Fruit fly (Drosophila melanogaster) whole organism, prepupa: ENCODE measurements around the gene Dhdds.

Experiments
- CG10669 ChIP-seq: fragments of 200-800 bp; sonication (Bioruptor generic); optimal IDR thresholded peaks from 3 replicates; lab custom pipeline; 2018; ENCODE audit warnings: missing biosample characterization, mild to moderate bottlenecking, missing genetic modification characterization, moderate library complexity
- CG15336 ChIP-seq: fragments of 200-800 bp; sonication (Bioruptor generic); IDR thresholded peaks from 2 replicates; pipeline ENCODE4 v1.3.6; 2022; ENCODE audit warnings: missing biosample characterization, missing genetic modification characterization
- CG1621 ChIP-seq: fragments of 200-800 bp; sonication (Bioruptor generic); optimal IDR thresholded peaks from 3 replicates; lab custom pipeline; 2018; ENCODE audit warnings: missing biosample characterization, mild to moderate bottlenecking, missing genetic modification characterization
- CG3032 ChIP-seq: fragments of 200-800 bp; optimal IDR thresholded peaks from 2 replicates; lab custom pipeline; 2019; ENCODE audit warnings: missing biosample characterization, mild to moderate bottlenecking, missing genetic modification characterization, moderate library complexity
- CG32006 ChIP-seq: fragments of 200-800 bp; sonication (Bioruptor generic); optimal IDR thresholded peaks from 3 replicates; lab custom pipeline; 2017; ENCODE audit warnings: missing biosample characterization, mild to moderate bottlenecking, missing genetic modification characterization
- CG3919 ChIP-seq: fragments of 200-800 bp; sonication (Bioruptor generic); optimal IDR thresholded peaks from 3 replicates; lab custom pipeline; 2016; ENCODE audit warnings: missing biosample characterization, missing genetic modification characterization
- CG4318 ChIP-seq: fragments of 200-800 bp; sonication (Bioruptor generic); optimal IDR thresholded peaks from 3 replicates; lab custom pipeline; 2017; ENCODE audit warnings: missing biosample characterization, mild to moderate bottlenecking, missing genetic modification characterization
- CG6163 ChIP-seq: fragments of 200-800 bp; sonication (Bioruptor generic); IDR thresholded peaks from 3 replicates; pipeline ENCODE4 v1.3.6; 2022; ENCODE audit warnings: missing biosample characterization, missing genetic modification characterization
- CG6276 ChIP-seq: fragments of 200-800 bp; sonication (Bioruptor generic); optimal IDR thresholded peaks from 2 replicates; lab custom pipeline; 2017; ENCODE audit warnings: missing biosample characterization, mild to moderate bottlenecking, missing genetic modification characterization
- CG6808 ChIP-seq: fragments of 200-800 bp; sonication (Bioruptor generic); optimal IDR thresholded peaks from 3 replicates; lab custom pipeline; 2017; ENCODE audit warnings: missing biosample characterization, missing genetic modification characterization, mild to moderate bottlenecking, moderate library complexity, missing genetic modification reagents
- CG8119 ChIP-seq: fragments of 200-800 bp; sonication (Bioruptor generic); IDR thresholded peaks from 3 replicates; pipeline ENCODE4 v1.3.6; 2022; ENCODE audit warnings: missing biosample characterization, missing genetic modification characterization
- CG8319 ChIP-seq: fragments of 200-800 bp; sonication (Bioruptor generic); optimal IDR thresholded peaks from 3 replicates; lab custom pipeline; 2016; ENCODE audit warnings: missing biosample characterization, missing genetic modification characterization
- CG9139 ChIP-seq: fragments of 200-800 bp; sonication (Bioruptor generic); optimal IDR thresholded peaks from 3 replicates; lab custom pipeline; 2017; ENCODE audit warnings: missing biosample characterization, mild to moderate bottlenecking, missing genetic modification characterization
- Eip78C ChIP-seq: fragments of 200-800 bp; sonication (Bioruptor generic); peaks from one replicate; lab custom pipeline; 2016; ENCODE audit warnings: missing biosample characterization, missing genetic modification characterization
- Eip93F ChIP-seq: fragments of 200-800 bp; sonication (Bioruptor generic); optimal IDR thresholded peaks from 2 replicates; lab custom pipeline; 2016; ENCODE audit warnings: missing biosample characterization, mild to moderate bottlenecking, missing genetic modification characterization
- Ets96B ChIP-seq: fragments of 200-800 bp; optimal IDR thresholded peaks from 2 replicates; lab custom pipeline; 2019; ENCODE audit warnings: missing biosample characterization, mild to moderate bottlenecking, missing genetic modification characterization, moderate library complexity
- Hr38 ChIP-seq: sonication (Bioruptor generic); optimal IDR thresholded peaks from 2 replicates; lab custom pipeline; 2016; ENCODE audit warnings: missing biosample characterization, missing genetic modification characterization
- Hr4 ChIP-seq: fragments of 200-800 bp; sonication (Bioruptor generic); optimal IDR thresholded peaks from 3 replicates; lab custom pipeline; 2016; ENCODE audit warnings: missing biosample characterization, missing genetic modification characterization
- Met ChIP-seq: fragments of 200-800 bp; sonication (Bioruptor generic); optimal IDR thresholded peaks from 3 replicates; lab custom pipeline; 2016; ENCODE audit warnings: missing biosample characterization, missing genetic modification characterization
- Sox102F ChIP-seq: fragments of 200-800 bp; sonication (Bioruptor generic); optimal IDR thresholded peaks from 2 replicates; lab custom pipeline; 2016; ENCODE audit warnings: missing biosample characterization, mild to moderate bottlenecking, missing genetic modification characterization
- Sox14 ChIP-seq: fragments of 200-800 bp; sonication (Bioruptor generic); optimal IDR thresholded peaks from 3 replicates; lab custom pipeline; 2016; ENCODE audit warnings: missing biosample characterization, missing genetic modification characterization
- achi ChIP-seq: fragments of 200-800 bp; sonication (Bioruptor generic); optimal IDR thresholded peaks from 3 replicates; lab custom pipeline; 2016; ENCODE audit warnings: missing biosample characterization, missing genetic modification characterization
- acj6 ChIP-seq: fragments of 200-800 bp; sonication (Bioruptor generic); optimal IDR thresholded peaks from 3 replicates; lab custom pipeline; 2016; ENCODE audit warnings: missing biosample characterization, missing genetic modification characterization
- cyc ChIP-seq: fragments of 200-800 bp; sonication (Bioruptor generic); optimal IDR thresholded peaks from 3 replicates; lab custom pipeline; 2016; ENCODE audit warnings: missing biosample characterization, missing genetic modification characterization
- dac ChIP-seq: fragments of 200-800 bp; sonication (Bioruptor generic); optimal IDR thresholded peaks from 2 replicates; lab custom pipeline; 2017; ENCODE audit warnings: missing biosample characterization, mild to moderate bottlenecking, missing genetic modification characterization
- dsx ChIP-seq: fragments of 200-800 bp; optimal IDR thresholded peaks from 3 replicates; lab custom pipeline; 2019; ENCODE audit warnings: missing biosample characterization, mild to moderate bottlenecking, missing genetic modification characterization, moderate library complexity; ENCODE audit not compliant: poor library complexity, severe bottlenecking
- eg ChIP-seq: fragments of 200-800 bp; sonication (Bioruptor generic); IDR thresholded peaks from 3 replicates; pipeline ENCODE4 v1.3.6; 2022; ENCODE audit warnings: missing biosample characterization, missing genetic modification characterization
- fd59A ChIP-seq: fragments of 200-800 bp; sonication (Bioruptor generic); optimal IDR thresholded peaks from 2 replicates; lab custom pipeline; 2017; ENCODE audit warnings: missing biosample characterization, mild to moderate bottlenecking, missing genetic modification characterization, missing genetic modification reagents
- fd85E ChIP-seq: fragments of 200-800 bp; sonication (Bioruptor generic); optimal IDR thresholded peaks from 3 replicates; lab custom pipeline; 2016; ENCODE audit warnings: missing biosample characterization, missing genetic modification characterization
- fkh ChIP-seq: fragments of 200-800 bp; sonication (Bioruptor generic); optimal IDR thresholded peaks from 3 replicates; lab custom pipeline; 2017; ENCODE audit warnings: missing biosample characterization, mild to moderate bottlenecking, missing genetic modification characterization, moderate library complexity
- net ChIP-seq: fragments of 200-800 bp; sonication (Bioruptor generic); optimal IDR thresholded peaks from 3 replicates; lab custom pipeline; 2016; ENCODE audit warnings: missing biosample characterization, missing genetic modification characterization
- spab ChIP-seq: fragments of 200-800 bp; sonication (Bioruptor generic); optimal IDR thresholded peaks from 2 replicates; lab custom pipeline; 2017; ENCODE audit warnings: missing biosample characterization, mild to moderate bottlenecking, missing genetic modification characterization, missing genetic modification reagents
- ss ChIP-seq, 2 experiments: fragments of 200-800 bp; sonication (Bioruptor generic); optimal IDR thresholded peaks; 2 replicates in 1 of 2; 3 replicates in 1 of 2; lab custom pipeline; 2017 to 2018; ENCODE audit warnings: mild to moderate bottlenecking in 2 of 2, missing biosample characterization in 2 of 2, missing genetic modification characterization in 2 of 2, moderate library complexity in 1 of 2
- svp ChIP-seq: fragments of 200-800 bp; sonication (Bioruptor generic); peaks from one replicate; lab custom pipeline; 2016; ENCODE audit warnings: missing biosample characterization, missing genetic modification characterization

Gene Dhdds

DNA sequence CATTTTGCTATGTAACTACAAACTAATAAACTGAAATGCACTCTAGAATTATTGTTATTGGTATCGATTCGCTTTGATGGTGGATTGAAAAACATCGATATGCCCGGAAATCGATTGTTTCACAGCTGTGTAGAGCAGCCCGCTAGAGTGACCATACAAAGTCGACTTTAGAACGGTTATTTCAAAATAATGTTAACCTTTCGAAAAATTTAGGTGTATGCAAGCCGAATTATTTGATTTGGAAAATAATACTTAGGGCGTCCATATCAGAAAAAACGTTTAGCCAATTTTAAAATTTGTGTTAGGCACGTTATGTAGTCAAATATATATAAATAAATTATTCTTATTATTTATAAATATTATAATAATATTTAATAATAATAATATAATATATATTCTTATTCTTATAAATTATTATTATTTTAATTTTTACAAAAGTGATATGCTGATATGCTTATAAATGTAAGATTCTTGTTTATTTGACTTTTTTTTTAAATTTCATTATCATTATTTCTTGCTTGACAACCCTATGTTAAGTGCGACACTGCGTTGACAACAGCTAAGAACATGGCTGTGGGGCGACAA is 35.2 kb upstream of the Dhdds start, which contains the start of gene sws (continued):
- TF ChIP-seq Ets96B (tag; lab: Kevin White, UChicago), result peak; percentile 15
- peak; percentile 35 for TF ChIP-seq Met
- TF ChIP-seq Hr38, result no peak
- TF ChIP-seq svp (GFP tag; lab: Kevin White, UChicago), result peak; percentile 59
- TF ChIP-seq cyc (GFP tag; lab: Kevin White, UChicago), result peak; percentile 18
- no peak for TF ChIP-seq fkh (GFP tag; lab: Kevin White, UChicago)

dm6 chrX:7967848-7968143 is 34.6 kb upstream of the Dhdds start:
- no peak for TF ChIP-seq Sox102F (GFP tag; lab: Kevin White, UChicago)
- TF ChIP-seq fd59A (GFP tag; lab: Kevin White, UChicago), result no peak
- peak in 1 of 2 experiments; percentile 56 for TF ChIP-seq ss (GFP tag; optimal IDR thresholded peaks at IDR 0.05; lab: Kevin White, UChicago)
- peak; percentile 28 for TF ChIP-seq Sox14
- 0 out of 3 replicates have a peak, but pooled peaks have one; percentile 9 for TF ChIP-seq CG8119 (GFP tag; lab: Robert Waterston, UW)
- TF ChIP-seq dsx (GFP tag; lab: Kevin White, UChicago), result peak; percentile 14
- TF ChIP-seq CG9139 (GFP tag; lab: Kevin White, UChicago), result peak; percentile 10

DNA sequence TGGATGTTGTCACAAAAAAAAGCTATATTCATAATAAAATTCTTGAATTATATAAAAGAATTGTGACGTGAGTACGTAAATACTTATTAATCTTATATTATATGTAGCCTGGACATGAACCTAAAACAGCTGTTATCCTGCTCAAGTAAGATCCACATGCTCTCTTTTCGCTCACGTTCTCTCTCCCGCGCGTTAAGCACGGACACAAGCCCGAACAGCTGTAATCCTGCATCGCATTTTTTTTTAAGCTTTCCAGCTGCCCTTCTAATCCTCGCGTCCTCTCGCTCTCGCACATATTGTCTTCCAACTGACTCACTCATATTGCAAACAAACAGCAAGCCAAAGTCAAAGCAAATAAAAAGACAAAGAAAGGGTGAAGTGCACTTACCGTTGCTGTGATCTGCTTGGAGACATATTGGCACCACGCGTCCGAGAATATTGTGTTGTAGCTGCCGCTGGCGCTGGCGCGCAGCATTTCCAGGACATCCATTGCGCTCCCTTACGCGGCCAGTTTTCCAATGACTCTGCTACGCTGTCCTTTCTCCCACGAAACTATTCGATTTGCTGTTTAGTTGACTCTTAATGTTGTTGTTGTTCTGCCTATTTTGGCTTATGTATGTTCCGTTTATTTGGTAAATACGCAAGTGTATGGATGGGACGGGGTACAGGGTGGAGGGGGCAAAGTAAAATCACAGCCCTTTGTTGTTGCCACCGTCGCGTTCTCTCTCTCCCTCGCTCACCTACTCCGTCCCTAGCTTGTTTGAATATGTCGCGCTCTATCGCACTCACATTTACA is 34.1 kb upstream of the Dhdds start:
- TF ChIP-seq Eip78C (GFP tag; lab: Kevin White, UChicago), result peak; percentile 49
- peak; percentile 16 for TF ChIP-seq CG6808 (GFP tag; lab: Kevin White, UChicago)
- 0 out of 3 replicates have a peak, but pooled peaks have one; percentile 15 for TF ChIP-seq CG8119 (GFP tag; lab: Robert Waterston, UW)
- peak; percentile 36 for TF ChIP-seq svp (GFP tag; lab: Kevin White, UChicago)
- TF ChIP-seq CG6276 (GFP tag; lab: Kevin White, UChicago), result peak; percentile 20
- TF ChIP-seq CG6163 (GFP tag; lab: Robert Waterston, UW), result 0 out of 3 replicates have a peak, but pooled peaks have one; percentile 38
- TF ChIP-seq dac, result no peak
- peak; percentile 83 for TF ChIP-seq fkh (GFP tag; lab: Kevin White, UChicago)
- TF ChIP-seq Hr38, result no peak
- TF ChIP-seq Sox14, result peak; percentile 69

DNA sequence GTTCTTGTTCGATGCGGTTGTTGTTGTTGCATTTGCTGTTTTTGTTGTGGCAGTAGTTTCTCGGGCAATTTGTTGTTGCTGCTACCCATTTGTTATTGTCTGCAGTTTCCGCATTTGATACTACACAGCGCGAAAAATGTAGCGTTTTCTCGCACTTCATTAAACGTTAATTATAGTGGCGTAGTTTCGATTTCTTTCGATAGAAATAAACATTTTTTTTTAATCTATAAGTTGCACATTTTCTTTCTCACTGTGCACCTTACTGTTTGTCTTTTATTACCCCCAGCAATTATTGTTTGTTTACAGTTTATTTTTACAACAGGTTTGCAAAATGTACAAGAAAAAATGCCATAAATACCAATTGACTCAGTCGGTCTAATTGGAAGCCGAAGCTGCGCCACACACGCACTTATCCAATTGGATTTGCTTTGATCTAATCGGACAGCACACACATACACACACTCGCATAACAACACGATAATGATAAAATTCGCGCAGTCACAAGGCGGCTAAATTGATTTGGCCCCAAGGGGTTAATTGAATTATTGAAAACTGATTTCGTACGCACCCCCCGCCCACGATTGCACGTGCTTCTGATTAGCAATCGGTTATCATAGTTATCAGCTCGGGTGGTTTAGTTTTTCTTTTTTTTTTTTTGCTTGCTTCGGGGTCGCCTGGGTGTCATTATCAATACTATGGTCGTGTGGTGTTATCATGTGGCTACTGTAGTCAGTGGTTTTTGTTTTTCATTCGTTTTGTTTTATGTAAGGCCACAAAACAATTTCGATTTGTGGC is 32.8 kb upstream of the Dhdds start:
- TF ChIP-seq CG3919 (GFP tag; lab: Kevin White, UChicago), result peak; percentile 20
- TF ChIP-seq CG6276 (GFP tag; lab: Kevin White, UChicago), result peak; percentile 34
- no peak for TF ChIP-seq CG4318 (GFP tag; lab: Kevin White, UChicago)
- peak; percentile 33 for TF ChIP-seq Eip78C (GFP tag; lab: Kevin White, UChicago)
- TF ChIP-seq Ets96B (tag; lab: Kevin White, UChicago), result no peak
- TF ChIP-seq CG6163 (GFP tag; lab: Robert Waterston, UW), result peak; percentile 69
- TF ChIP-seq CG8319 (GFP tag; lab: Kevin White, UChicago), result no peak
- TF ChIP-seq cyc (GFP tag; lab: Kevin White, UChicago), result no peak
- TF ChIP-seq net (GFP tag; lab: Kevin White, UChicago), result no peak
- TF ChIP-seq CG15336 (GFP tag; lab: Robert Waterston, UW), result peak; percentile 39
- peak; percentile 68; the same call in 2 of the 3 replicates for TF ChIP-seq eg
- TF ChIP-seq achi (GFP tag; lab: Kevin White, UChicago), result peak; percentile 2
- TF ChIP-seq Hr4 (GFP tag; lab: Kevin White, UChicago), result no peak
- no peak for TF ChIP-seq Eip93F
- no peak for TF ChIP-seq fd85E (GFP tag; lab: Kevin White, UChicago)
- TF ChIP-seq CG1621 (tag; lab: Kevin White, UChicago), result no peak
- no peak for TF ChIP-seq acj6 (GFP tag; lab: Kevin White, UChicago)
- TF ChIP-seq svp (GFP tag; lab: Kevin White, UChicago), result peak; percentile 61
- TF ChIP-seq fkh (GFP tag; lab: Kevin White, UChicago), result no peak
- peak; percentile 55 for TF ChIP-seq CG32006 (GFP tag; lab: Kevin White, UChicago)
- no peak for TF ChIP-seq spab (GFP tag; lab: Kevin White, UChicago)
- TF ChIP-seq Met, result no peak
- peak; percentile 60 for TF ChIP-seq CG8119 (GFP tag; lab: Robert Waterston, UW)
- TF ChIP-seq CG3032 (tag; lab: Kevin White, UChicago), result no peak
- TF ChIP-seq CG10669 (GFP tag; lab: Kevin White, UChicago), result no peak
- TF ChIP-seq, all 60 proteins: peak for 10
